Worm (Caenorhabditis elegans): ENCODE results near the gene lgc-43.

- TF ChIP-seq ceh-9 (tag; optimal IDR thresholded peaks at IDR 0.05) (no peak), aly-2 (tag; optimal IDR thresholded peaks at IDR 0.05) (no peak), mdl-1 (tag; optimal IDR thresholded peaks at IDR 0.05) (no peak), elt-3 (tag; optimal IDR thresholded peaks at IDR 0.05) (no peak), nhr-12 (tag; optimal IDR thresholded peaks at IDR 0.05) (no peak), pha-4 (tag; optimal IDR thresholded peaks at IDR 0.05) (no peak), snpc-4 (tag; optimal IDR thresholded peaks at IDR 0.05) (no peak), ceh-82 (tag; optimal IDR thresholded peaks at IDR 0.05) (no peak), eor-1 (tag; optimal IDR thresholded peaks at IDR 0.05) (no peak), elt-2 (tag; optimal IDR thresholded peaks at IDR 0.05) (no peak), ama-1 (optimal IDR thresholded peaks at IDR 0.05) (no peak), egl-27 (tag; optimal IDR thresholded peaks at IDR 0.05) (no peak), nhr-77 (tag; optimal IDR thresholded peaks at IDR 0.05) (no peak), skn-1 (tag; optimal IDR thresholded peaks at IDR 0.05) (no peak)
These were observed 33.8 kb downstream of the lgc-43 start for ce11 chrIV:10612281-10612680.
